Fruit fly (Drosophila melanogaster) S2 (cell line): ENCODE measurements around the gene ect.

Source experiments
- CG8478 ChIP-seq: fragments of >200 bp; optimal IDR thresholded peaks from 2 replicates; lab custom pipeline; 2018
- CTCF ChIP-seq, 2 experiments: fragments of >200 bp; optimal IDR thresholded peaks; 2 replicates each; lab custom pipeline; 2018

dm6 chr3L:10224470-10225213 is 23.0 kb upstream of the ect start:
- TF ChIP-seq CG8478 (lab: Kevin White, UChicago) (no peak), CTCF (optimal IDR thresholded peaks at IDR 0.05; lab: Kevin White, UChicago) (no peak)
